Worm (Caenorhabditis elegans): Measurements from ENCODE around the gene pqn-80.

DNA sequence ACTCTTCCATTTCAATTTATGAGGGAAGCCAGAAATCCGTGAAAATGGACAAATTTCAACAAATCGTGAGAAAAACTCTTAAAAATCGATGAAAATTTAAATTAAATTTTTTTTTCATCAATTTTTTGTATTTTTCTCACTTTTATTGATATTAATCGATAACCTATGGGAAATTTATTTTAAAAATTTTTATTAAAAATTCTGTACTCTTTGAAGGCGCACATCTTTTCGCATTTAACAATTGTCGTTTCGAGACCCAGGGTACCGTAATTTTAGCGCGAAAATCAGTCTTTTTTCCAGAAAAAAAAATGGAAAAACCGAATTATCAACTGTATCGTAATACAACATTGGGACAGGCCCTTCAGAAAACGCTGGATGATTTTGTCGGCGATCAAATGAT, 1.9 kb upstream of the pqn-80 start, which contains the start of gene gtf-2A2:
- TF ChIP-seq skn-1 (tag; optimal IDR thresholded peaks at IDR 0.05) (no peak), mdl-1 (tag; optimal IDR thresholded peaks at IDR 0.05) (no peak), elt-2 (tag; optimal IDR thresholded peaks at IDR 0.05) (no peak)
